Fruit fly (Drosophila melanogaster) Kc167 (cell line): ENCODE results near the gene CG33177.

Source experiments
- Myc ChIP-seq: fragments of >200 bp; optimal IDR thresholded peaks from 2 replicates; lab custom pipeline; 2017; ENCODE audit warnings: missing external identifiers
- h ChIP-seq: fragments of >200 bp; optimal IDR thresholded peaks from 3 replicates; lab custom pipeline; 2018; ENCODE audit warnings: missing external identifiers
- insv ChIP-seq: fragments of >200 bp; optimal IDR thresholded peaks from 3 replicates; lab custom pipeline; 2018; ENCODE audit warnings: missing external identifiers
- psq ChIP-seq: fragments of >200 bp; optimal IDR thresholded peaks from 2 replicates; lab custom pipeline; 2017; ENCODE audit warnings: missing external identifiers
- ttk ChIP-seq: sonication (Bioruptor generic); optimal IDR thresholded peaks from 2 replicates; lab custom pipeline; 2017; ENCODE audit warnings: missing external identifiers

DNA sequence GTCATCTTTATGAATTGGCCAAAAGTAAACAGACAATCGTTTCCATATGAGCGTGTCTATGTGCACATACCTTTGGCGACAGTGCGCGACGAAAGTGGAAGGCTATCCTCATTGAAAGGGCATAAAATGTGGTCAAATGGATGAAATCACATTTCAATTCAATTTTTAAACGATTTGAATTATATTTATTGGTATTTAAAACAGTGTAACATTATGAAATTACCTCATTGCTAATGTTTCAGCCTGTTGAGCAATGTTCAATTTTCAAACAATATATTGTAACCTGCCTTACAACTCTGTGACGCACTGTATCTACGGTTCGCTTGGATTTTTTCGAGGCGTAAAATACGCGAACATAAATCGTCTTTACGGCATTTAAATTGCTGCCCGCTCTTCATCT lies 38.9 kb downstream of the CG33177 start:
- no peak for TF ChIP-seq h (lab: Kevin White, UChicago)
- TF ChIP-seq Myc (lab: Kevin White, UChicago) = no peak
- no peak for TF ChIP-seq psq (lab: Kevin White, UChicago)
- no peak for TF ChIP-seq ttk (lab: Kevin White, UChicago)
- TF ChIP-seq insv = no peak
